Worm (Caenorhabditis elegans) whole organism, L4/young adult: ENCODE measurements around the gene aqp-11.

ENCODE experiments used
- W03F9.2 ChIP-seq: fragments of 150-350 bp; optimal IDR thresholded peaks from 2 replicates; lab custom pipeline; 2014; ENCODE audit warnings: missing biosample characterization, missing genetic modification characterization
- dao-5 ChIP-seq: sonication (generic microtip); optimal IDR thresholded peaks from 2 replicates; lab custom pipeline; 2016; ENCODE audit warnings: missing genotype, missing genetic modification characterization, moderate library complexity, missing compliant biosample characterization

ce11 chrIII:13721066-13721465 is 48.0 kb downstream of the aqp-11 start:
- TF ChIP-seq dao-5 (tag; lab: Kevin White, UChicago) (no peak), W03F9.2 (no peak)
